Fruit fly (Drosophila melanogaster) whole organism, pupa: Measurements from ENCODE around the gene Sirup.

Source experiments
- CG13204 ChIP-seq: fragments of 200-800 bp; sonication (Bioruptor generic); optimal IDR thresholded peaks from 2 replicates; lab custom pipeline; 2018; ENCODE audit warnings: missing biosample characterization, mild to moderate bottlenecking, missing genetic modification characterization, moderate library complexity
- CG4496 ChIP-seq: fragments of 200-800 bp; sonication (Bioruptor generic); IDR thresholded peaks from 3 replicates; pipeline ENCODE4 v1.3.6; 2022; ENCODE audit warnings: missing biosample characterization, missing genetic modification characterization
- CG8159 ChIP-seq: fragments of 200-800 bp; sonication (Bioruptor generic); optimal IDR thresholded peaks from 3 replicates; lab custom pipeline; 2018; ENCODE audit warnings: missing biosample characterization, mild to moderate bottlenecking, missing genetic modification characterization, moderate library complexity
- EcR ChIP-seq: fragments of 200-800 bp; sonication (Bioruptor generic); optimal IDR thresholded peaks from 3 replicates; lab custom pipeline; 2019; ENCODE audit warnings: missing biosample characterization, missing genetic modification characterization, mild to moderate bottlenecking, moderate library complexity, missing genetic modification reagents
- gl ChIP-seq: fragments of 200-800 bp; sonication (Bioruptor generic); optimal IDR thresholded peaks from 2 replicates; lab custom pipeline; 2018; ENCODE audit warnings: missing biosample characterization, mild to moderate bottlenecking, missing genetic modification characterization

DNA sequence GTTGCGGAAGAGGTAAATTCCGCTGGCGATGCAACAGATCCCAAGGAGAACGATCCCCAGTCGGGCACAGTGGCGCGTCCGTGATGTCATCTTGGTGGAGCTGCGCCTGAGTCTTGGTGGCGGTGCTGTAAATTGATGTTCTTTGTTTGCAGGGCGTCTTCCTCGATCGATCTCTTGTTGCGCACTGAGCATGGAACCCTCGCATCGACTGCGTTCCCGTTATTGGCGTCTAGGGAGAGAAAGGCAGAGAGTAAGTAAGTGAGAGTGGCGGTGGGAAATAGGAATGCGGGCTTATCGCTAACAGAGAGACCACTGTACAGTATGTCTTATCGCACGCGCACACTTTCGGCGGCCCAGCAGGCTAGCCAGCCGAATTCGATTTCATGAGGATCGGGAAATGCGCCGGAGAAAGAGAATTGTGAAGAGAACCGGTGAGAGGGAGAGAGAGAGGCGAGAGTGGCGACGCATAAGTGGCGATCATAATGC, 7.2 kb upstream of the Sirup start:
- TF ChIP-seq CG8159 (tag; lab: Kevin White, UChicago) (no peak), CG13204 (GFP tag; lab: Kevin White, UChicago) (no peak), EcR (GFP tag; lab: Kevin White, UChicago) (peak; percentile 26), gl (no peak), CG4496 (GFP tag; lab: Robert Waterston, UW) (peak; percentile 64; the same call in 1 of the 3 replicates)
